1 fruit fly cellular context compared by ENCODE assay signal in genomic region chr3R:23933684-23934575, dm6.
A peak's percentile ranks its signal among the peaks of the same experiment; 100 is the strongest.
TF ChIP-seq lines count a peak whose summit lies in the region.

TSS of gene CG5854 (plus strand) at chr3R:23933912.

TF ChIP-seq in whole organism, embryonic, 481 proteins besides CTCF, POLR2A, EP300 and RAD21 (continued from another document and continues in another):
- TF ChIP-seq usp (GFP tag; optimal IDR thresholded peaks at IDR 0.05; lab: Kevin White, UChicago) (no peak), Spps (tag; optimal IDR thresholded peaks at IDR 0.05; lab: Kevin White, UChicago) (peak; percentile 29), Scr (GFP tag; IDR thresholded peaks at IDR 0.05; lab: Robert Waterston, UW; ENCODE audit: partially characterized antibody) (no peak), CG12071 (GFP tag; optimal IDR thresholded peaks at IDR 0.05; lab: Kevin White, UChicago) (peak; percentile 75), CG13775 (GFP tag; optimal IDR thresholded peaks at IDR 0.05; lab: Kevin White, UChicago) (peak; percentile 64), peb (GFP tag; IDR thresholded peaks at IDR 0.05; lab: Robert Waterston, UW) (0 out of 2 replicates have a peak, but pooled peaks have one; percentile 29), CG12942 (GFP tag; optimal IDR thresholded peaks at IDR 0.05; lab: Kevin White, UChicago) (peak; percentile 50), CG14667 (GFP tag; IDR thresholded peaks at IDR 0.05; lab: Robert Waterston, UW) (peak; percentile 64), Abd-B (GFP tag; optimal IDR thresholded peaks at IDR 0.05; lab: Kevin White, UChicago) (peak; percentile 33), Eip74EF (GFP tag; optimal IDR thresholded peaks at IDR 0.05; lab: Kevin White, UChicago) (peak in 1 of 2 experiments; percentile 53), Nf-YC (tag; optimal IDR thresholded peaks at IDR 0.05; lab: Kevin White, UChicago) (peak; percentile 4), luna (GFP tag; optimal IDR thresholded peaks at IDR 0.05; lab: Kevin White, UChicago) (peak; percentile 50), Hmr (GFP tag; optimal IDR thresholded peaks at IDR 0.05; lab: Kevin White, UChicago) (peak; percentile 68), ERR (GFP tag; optimal IDR thresholded peaks at IDR 0.05; lab: Kevin White, UChicago) (peak; percentile 19), D (optimal IDR thresholded peaks at IDR 0.05; lab: Kevin White, UChicago) (no peak), D (GFP tag; optimal IDR thresholded peaks at IDR 0.05; lab: Kevin White, UChicago) (peak; percentile 74), row (GFP tag; IDR thresholded peaks at IDR 0.05; lab: Robert Waterston, UW) (peak; percentile 50; the same call in 2 of the 3 replicates), nerfin-2 (GFP tag; IDR thresholded peaks at IDR 0.05; lab: Robert Waterston, UW; ENCODE audit: partially characterized antibody) (no peak), E2f1 (GFP tag; IDR thresholded peaks at IDR 0.05; lab: Robert Waterston, UW) (peak; percentile 53; the same call in 1 of the 2 replicates), psq (GFP tag; optimal IDR thresholded peaks at IDR 0.05; lab: Kevin White, UChicago) (peak; percentile 40), CG30020 (tag; optimal IDR thresholded peaks at IDR 0.05; lab: Kevin White, UChicago) (peak; percentile 5), sqz (GFP tag; optimal IDR thresholded peaks at IDR 0.05; lab: Kevin White, UChicago) (no peak), CG8478 (optimal IDR thresholded peaks at IDR 0.05; lab: Kevin White, UChicago) (no peak), CG13123 (GFP tag; optimal IDR thresholded peaks at IDR 0.05; lab: Kevin White, UChicago) (peak; percentile 54), CG14050 (GFP tag; IDR thresholded peaks at IDR 0.05; lab: Robert Waterston, UW) (peak; percentile 35; the same call in 1 of the 3 replicates), Xbp1 (GFP tag; optimal IDR thresholded peaks at IDR 0.05; lab: Kevin White, UChicago) (peak; percentile 79), E2f2 (GFP tag; IDR thresholded peaks at IDR 0.05; lab: Robert Waterston, UW) (peak; percentile 97), eve (GFP tag; optimal IDR thresholded peaks at IDR 0.05; lab: Kevin White, UChicago) (no peak), bowl (GFP tag; IDR thresholded peaks at IDR 0.05; lab: Robert Waterston, UW) (peak; percentile 38; the same call in 1 of the 2 replicates), pan (optimal IDR thresholded peaks at IDR 0.05; lab: Kevin White, UChicago) (no peak), pan (GFP tag; optimal IDR thresholded peaks at IDR 0.05 in 1 of 2, IDR thresholded peaks at IDR 0.05 in 1 of 2) (peak in 1 of 2 experiments; percentile 83), CG5245 (GFP tag; optimal IDR thresholded peaks at IDR 0.05; lab: Kevin White, UChicago) (peak; percentile 64), CG9797 (GFP tag; optimal IDR thresholded peaks at IDR 0.05; lab: Kevin White, UChicago) (peak; percentile 75), Opbp (GFP tag; IDR thresholded peaks at IDR 0.05; lab: Robert Waterston, UW; ENCODE audit: partially characterized antibody) (0 out of 3 replicates have a peak, but pooled peaks have one; percentile 6), CG32532 (GFP tag; IDR thresholded peaks at IDR 0.05; lab: Robert Waterston, UW) (peak; percentile 82), hkb (optimal IDR thresholded peaks at IDR 0.05; lab: Kevin White, UChicago) (no peak), hkb (GFP tag; IDR thresholded peaks at IDR 0.05; lab: Robert Waterston, UW) (peak; percentile 87), CG10979 (tag; optimal IDR thresholded peaks at IDR 0.05; lab: Kevin White, UChicago) (peak; percentile 73), HLH3B (GFP tag; IDR thresholded peaks at IDR 0.05; lab: Robert Waterston, UW) (peak; percentile 79; the same call in 1 of the 2 replicates), CG12219 (GFP tag; optimal IDR thresholded peaks at IDR 0.05; lab: Kevin White, UChicago) (peak; percentile 84), CG33213 (GFP tag; optimal IDR thresholded peaks at IDR 0.05; lab: Kevin White, UChicago) (peak; percentile 56), CG4328 (GFP tag; optimal IDR thresholded peaks at IDR 0.05; lab: Kevin White, UChicago) (no peak), pnt (GFP tag; optimal IDR thresholded peaks at IDR 0.05; lab: Kevin White, UChicago) (peak; percentile 48), fd96Cb (tag; optimal IDR thresholded peaks at IDR 0.05; lab: Kevin White, UChicago) (peak; percentile 69), vnd (GFP tag; IDR thresholded peaks at IDR 0.05; lab: Robert Waterston, UW; ENCODE audit: partially characterized antibody) (no peak), B-H1 (GFP tag; IDR thresholded peaks at IDR 0.05; lab: Robert Waterston, UW) (peak; percentile 45; the same call in 2 of the 3 replicates), Lim3 (GFP tag; IDR thresholded peaks at IDR 0.05; lab: Robert Waterston, UW) (0 out of 2 replicates have a peak, but pooled peaks have one; percentile 20), Ravus (GFP tag; IDR thresholded peaks at IDR 0.05; lab: Robert Waterston, UW) (no peak; the same call in 1 of the 2 replicates), ewg (GFP tag; optimal IDR thresholded peaks at IDR 0.05; lab: Kevin White, UChicago) (peak; percentile 73), PHDP (tag; optimal IDR thresholded peaks at IDR 0.05; lab: Kevin White, UChicago) (peak; percentile 77), disco-r (GFP tag; optimal IDR thresholded peaks at IDR 0.05; lab: Kevin White, UChicago) (peak; percentile 37), CG1529 (GFP tag; optimal IDR thresholded peaks at IDR 0.05; lab: Kevin White, UChicago) (peak; percentile 77), ara (GFP tag; IDR thresholded peaks at IDR 0.05; lab: Robert Waterston, UW) (peak; percentile 63; the same call in 1 of the 2 replicates), croc (GFP tag; conservative IDR thresholded peaks at IDR 0.05; lab: Robert Waterston, UW) (peak; percentile 47; the same call in 2 of the 3 replicates), GATAe (GFP tag; conservative IDR thresholded peaks at IDR 0.05; lab: Robert Waterston, UW) (no peak), amos (GFP tag; IDR thresholded peaks at IDR 0.05; lab: Robert Waterston, UW; ENCODE audit: partially characterized antibody) (no peak), CG1647 (GFP tag; optimal IDR thresholded peaks at IDR 0.05; lab: Kevin White, UChicago) (peak; percentile 59), CG18619 (GFP tag; optimal IDR thresholded peaks at IDR 0.05; lab: Kevin White, UChicago) (peak; percentile 53), br (optimal IDR thresholded peaks at IDR 0.05; lab: Kevin White, UChicago) (no peak), lbe (GFP tag; optimal IDR thresholded peaks at IDR 0.05; lab: Kevin White, UChicago) (peak; percentile 92), seq (GFP tag; IDR thresholded peaks at IDR 0.05; lab: Robert Waterston, UW) (peak; percentile 47; the same call in 1 of the 2 replicates), CG12299 (tag; optimal IDR thresholded peaks at IDR 0.05; lab: Kevin White, UChicago) (peak; percentile 27), pita (GFP tag; optimal IDR thresholded peaks at IDR 0.05; lab: Kevin White, UChicago) (no peak), tap (tag; optimal IDR thresholded peaks at IDR 0.05; lab: Kevin White, UChicago) (peak; percentile 68), CG10462 (GFP tag; optimal IDR thresholded peaks at IDR 0.05; lab: Kevin White, UChicago) (peak; percentile 65), Deaf1 (tag; optimal IDR thresholded peaks at IDR 0.05; lab: Kevin White, UChicago) (peak; percentile 18), Fer3 (tag; optimal IDR thresholded peaks at IDR 0.05; lab: Kevin White, UChicago) (peak; percentile 73), CG42726 (GFP tag; IDR thresholded peaks at IDR 0.05; lab: Robert Waterston, UW; ENCODE audit: partially characterized antibody) (no peak), mam (GFP tag; optimal IDR thresholded peaks at IDR 0.05; lab: Kevin White, UChicago) (peak; percentile 59), YL-1 (GFP tag; optimal IDR thresholded peaks at IDR 0.05; lab: Kevin White, UChicago) (peak; percentile 65), CG10543 (GFP tag; optimal IDR thresholded peaks at IDR 0.05; lab: Kevin White, UChicago) (peak; percentile 34), CG33557 (GFP tag; optimal IDR thresholded peaks at IDR 0.05; lab: Kevin White, UChicago) (peak; percentile 44), CG31365 (tag; optimal IDR thresholded peaks at IDR 0.05; lab: Kevin White, UChicago) (peak; percentile 43), CG7963 (GFP tag; IDR thresholded peaks at IDR 0.05; lab: Robert Waterston, UW; ENCODE audit: partially characterized antibody) (no peak), sima (GFP tag; optimal IDR thresholded peaks at IDR 0.05; lab: Kevin White, UChicago) (no peak), Poxn (GFP tag; IDR thresholded peaks at IDR 0.05; lab: Robert Waterston, UW) (no peak), tup (GFP tag; optimal IDR thresholded peaks at IDR 0.05; lab: Kevin White, UChicago) (peak; percentile 62), CG13424 (tag; optimal IDR thresholded peaks at IDR 0.05; lab: Kevin White, UChicago) (peak; percentile 69), HmgD (GFP tag; optimal IDR thresholded peaks at IDR 0.05; lab: Kevin White, UChicago) (no peak), CG11695 (GFP tag; IDR thresholded peaks at IDR 0.05; lab: Robert Waterston, UW) (peak; percentile 81), Ptx1 (GFP tag; IDR thresholded peaks at IDR 0.05; lab: Robert Waterston, UW) (peak; percentile 66), Dref (GFP tag; IDR thresholded peaks at IDR 0.05; lab: Robert Waterston, UW) (no peak), scrt (GFP tag; optimal IDR thresholded peaks at IDR 0.05; lab: Kevin White, UChicago) (no peak), sim (GFP tag; IDR thresholded peaks at IDR 0.05; lab: Robert Waterston, UW) (peak; percentile 55; the same call in 1 of the 2 replicates), CG17568 (GFP tag; optimal IDR thresholded peaks at IDR 0.05; lab: Kevin White, UChicago) (peak; percentile 95), CG11723 (GFP tag; optimal IDR thresholded peaks at IDR 0.05; lab: Kevin White, UChicago) (peak; percentile 57), Kr (GFP tag; optimal IDR thresholded peaks at IDR 0.05; lab: Kevin White, UChicago) (no peak), NFAT (GFP tag; IDR thresholded peaks at IDR 0.05; lab: Robert Waterston, UW) (no peak), CG6254 (GFP tag; optimal IDR thresholded peaks at IDR 0.05; lab: Kevin White, UChicago) (peak; percentile 70), fd64A (GFP tag; optimal IDR thresholded peaks at IDR 0.05; lab: Kevin White, UChicago) (peak; percentile 53), h (optimal IDR thresholded peaks at IDR 0.05; lab: Kevin White, UChicago) (no peak), lola (GFP tag; optimal IDR thresholded peaks at IDR 0.05; lab: Kevin White, UChicago) (peak in 1 of 3 experiments; percentile 79), CG5180 (GFP tag; optimal IDR thresholded peaks at IDR 0.05; lab: Kevin White, UChicago) (peak; percentile 51), CG6854 (GFP tag; optimal IDR thresholded peaks at IDR 0.05; lab: Kevin White, UChicago) (peak; percentile 53), ato (GFP tag; IDR thresholded peaks at IDR 0.05; lab: Robert Waterston, UW; ENCODE audit: partially characterized antibody) (no peak), CG15601 (tag; optimal IDR thresholded peaks at IDR 0.05; lab: Kevin White, UChicago) (peak; percentile 64), Dek (tag; optimal IDR thresholded peaks at IDR 0.05; lab: Kevin White, UChicago) (peak; percentile 22), wek (GFP tag; optimal IDR thresholded peaks at IDR 0.05; lab: Kevin White, UChicago) (peak; percentile 42), Aef1 (GFP tag; IDR thresholded peaks at IDR 0.05; lab: Robert Waterston, UW) (peak; percentile 37; the same call in 2 of the 3 replicates), chif (GFP tag; optimal IDR thresholded peaks at IDR 0.05; lab: Kevin White, UChicago) (peak; percentile 31 to 75), jigr1 (GFP tag; IDR thresholded peaks at IDR 0.05; lab: Robert Waterston, UW) (no peak), ro (GFP tag; IDR thresholded peaks at IDR 0.05; lab: Robert Waterston, UW) (peak; percentile 32; the same call in 1 of the 2 replicates), CG10267 (tag; optimal IDR thresholded peaks at IDR 0.05; lab: Kevin White, UChicago) (peak; percentile 39), nmo (GFP tag; optimal IDR thresholded peaks at IDR 0.05; lab: Kevin White, UChicago) (peak; percentile 55), Dp (GFP tag; optimal IDR thresholded peaks at IDR 0.05; lab: Kevin White, UChicago) (peak; percentile 95), CG8281 (tag; optimal IDR thresholded peaks at IDR 0.05; lab: Kevin White, UChicago) (peak; percentile 36), CG2678 (tag; optimal IDR thresholded peaks at IDR 0.05; lab: Kevin White, UChicago) (peak; percentile 76), Nf-YB (GFP tag; optimal IDR thresholded peaks at IDR 0.05; lab: Kevin White, UChicago) (peak; percentile 55), CG4282 (GFP tag; optimal IDR thresholded peaks at IDR 0.05; lab: Kevin White, UChicago) (peak; percentile 60), CG30431 (GFP tag; optimal IDR thresholded peaks at IDR 0.05; lab: Kevin White, UChicago) (peak; percentile 76), lab (GFP tag; optimal IDR thresholded peaks at IDR 0.05; lab: Kevin White, UChicago) (peak; percentile 89), Asciz (GFP tag; optimal IDR thresholded peaks at IDR 0.05; lab: Kevin White, UChicago) (peak; percentile 79), CG3995 (GFP tag; optimal IDR thresholded peaks at IDR 0.05; lab: Kevin White, UChicago) (peak; percentile 42), cas (GFP tag; IDR thresholded peaks at IDR 0.05; lab: Robert Waterston, UW) (no peak), Hsf (GFP tag; optimal IDR thresholded peaks at IDR 0.05; lab: Kevin White, UChicago) (peak; percentile 78), salm (tag; optimal IDR thresholded peaks at IDR 0.05; lab: Kevin White, UChicago) (peak; percentile 61), Sry-β (GFP tag; optimal IDR thresholded peaks at IDR 0.05; lab: Kevin White, UChicago) (no peak), sob (GFP tag; IDR thresholded peaks at IDR 0.05; lab: Robert Waterston, UW) (peak; percentile 67), ATbp (GFP tag; optimal IDR thresholded peaks at IDR 0.05; lab: Kevin White, UChicago) (peak; percentile 92), Bgb (GFP tag; IDR thresholded peaks at IDR 0.05; lab: Robert Waterston, UW; ENCODE audit: partially characterized antibody) (no peak), org-1 (GFP tag; optimal IDR thresholded peaks at IDR 0.05; lab: Kevin White, UChicago) (peak; percentile 73), CG3838 (GFP tag; optimal IDR thresholded peaks at IDR 0.05; lab: Kevin White, UChicago) (peak; percentile 21), sr (GFP tag; IDR thresholded peaks at IDR 0.05; lab: Robert Waterston, UW) (peak; percentile 32; the same call in 1 of the 3 replicates), sisA (GFP tag; IDR thresholded peaks at IDR 0.05; lab: Robert Waterston, UW) (peak; percentile 58), trh (GFP tag; optimal IDR thresholded peaks at IDR 0.05; lab: Kevin White, UChicago) (peak; percentile 18), Max (GFP tag; optimal IDR thresholded peaks at IDR 0.05; lab: Kevin White, UChicago) (peak; percentile 24), CG6765 (GFP tag; optimal IDR thresholded peaks at IDR 0.05; lab: Kevin White, UChicago) (peak; percentile 67), Rx (GFP tag; IDR thresholded peaks at IDR 0.05; lab: Robert Waterston, UW) (peak; percentile 51; the same call in 1 of the 2 replicates)
